Fruit fly (Drosophila melanogaster): ENCODE results near the gene CG13639.

Gene CG13639

dm6 chr3R:24829887-24830351 is 30.2 kb downstream of the CG13639 start, which contains the start of the genes Kaz and CG43273 (continued):
- TF ChIP-seq sisA (GFP tag; IDR thresholded peaks at IDR 0.05) (peak; percentile 5; the same call in 1 of the 2 replicates), CG15601 (tag; optimal IDR thresholded peaks at IDR 0.05) (peak; percentile 43), Bteb2 (GFP tag; optimal IDR thresholded peaks at IDR 0.05) (no peak), CG11247 (GFP tag; IDR thresholded peaks at IDR 0.05) (no peak), ewg (GFP tag; optimal IDR thresholded peaks at IDR 0.05) (peak; percentile 54), Ets65A (GFP tag) (peak; percentile 87), H15 (GFP tag; IDR thresholded peaks at IDR 0.05) (no peak), ap (GFP tag; IDR thresholded peaks at IDR 0.05) (no peak), zfh2 (GFP tag; optimal IDR thresholded peaks at IDR 0.05) (peak; percentile 20), CG30403 (GFP tag; optimal IDR thresholded peaks at IDR 0.05) (peak; percentile 77), crol (GFP tag; IDR thresholded peaks at IDR 0.05) (no peak), CG12299 (tag; optimal IDR thresholded peaks at IDR 0.05) (peak; percentile 38), Hr39 (optimal IDR thresholded peaks at IDR 0.05) (no peak), Poxn (GFP tag; IDR thresholded peaks at IDR 0.05) (no peak), twi (tag; optimal IDR thresholded peaks at IDR 0.05) (no peak), CG7928 (GFP tag; optimal IDR thresholded peaks at IDR 0.05) (no peak), CG8924 (tag; optimal IDR thresholded peaks at IDR 0.05) (peak; percentile 74), Dek (tag; optimal IDR thresholded peaks at IDR 0.05) (no peak), fd102C (GFP tag; optimal IDR thresholded peaks at IDR 0.05) (no peak), p53 (GFP tag; optimal IDR thresholded peaks at IDR 0.05) (no peak), CG10147 (GFP tag; optimal IDR thresholded peaks at IDR 0.05) (no peak), CG34422 (GFP tag; IDR thresholded peaks at IDR 0.05) (0 out of 3 replicates have a peak, but pooled peaks have one; percentile 52), CG17328 (GFP tag; IDR thresholded peaks at IDR 0.05) (peak; percentile 33; the same call in 1 of the 2 replicates), CG8765 (GFP tag; IDR thresholded peaks at IDR 0.05) (no peak), Sry-β (GFP tag; optimal IDR thresholded peaks at IDR 0.05) (peak; percentile 100), Kr (GFP tag; optimal IDR thresholded peaks at IDR 0.05) (no peak), Abd-B (GFP tag; optimal IDR thresholded peaks at IDR 0.05) (peak; percentile 81), Dp (GFP tag; optimal IDR thresholded peaks at IDR 0.05) (peak; percentile 1), amos (GFP tag; IDR thresholded peaks at IDR 0.05; ENCODE audit: partially characterized antibody) (no peak), Antp (GFP tag; optimal IDR thresholded peaks at IDR 0.05) (no peak), crp (GFP tag; optimal IDR thresholded peaks at IDR 0.05) (peak; percentile 34 to 89), stc (GFP tag; IDR thresholded peaks at IDR 0.05) (0 out of 2 replicates have a peak, but pooled peaks have one; percentile 11), CG18619 (GFP tag; optimal IDR thresholded peaks at IDR 0.05) (peak; percentile 36), MESR4 (GFP tag; optimal IDR thresholded peaks at IDR 0.05) (no peak), CG2202 (tag; optimal IDR thresholded peaks at IDR 0.05) (peak; percentile 12), sim (GFP tag; IDR thresholded peaks at IDR 0.05) (no peak), NC2α (GFP tag; optimal IDR thresholded peaks at IDR 0.05) (no peak), tna (GFP tag; IDR thresholded peaks at IDR 0.05; ENCODE audit: partially characterized antibody) (no peak), chm (GFP tag; IDR thresholded peaks at IDR 0.05) (peak; percentile 19; the same call in 1 of the 2 replicates), Ssrp (tag; optimal IDR thresholded peaks at IDR 0.05) (peak; percentile 66), scrt (GFP tag; optimal IDR thresholded peaks at IDR 0.05) (peak; percentile 42), sqz (GFP tag; optimal IDR thresholded peaks at IDR 0.05) (no peak), jigr1 (GFP tag; IDR thresholded peaks at IDR 0.05) (no peak), Fer2 (tag; optimal IDR thresholded peaks at IDR 0.05) (peak; percentile 39), ERR (GFP tag; optimal IDR thresholded peaks at IDR 0.05) (no peak), CG9609 (GFP tag; optimal IDR thresholded peaks at IDR 0.05) (no peak), CG2120 (GFP tag; optimal IDR thresholded peaks at IDR 0.05) (peak; percentile 67), CG10431 (GFP tag; optimal IDR thresholded peaks at IDR 0.05) (no peak), dm (GFP tag; optimal IDR thresholded peaks at IDR 0.05) (no peak), CG8290 (GFP tag; optimal IDR thresholded peaks at IDR 0.05) (peak; percentile 12), CG8290 (tag; optimal IDR thresholded peaks at IDR 0.05) (no peak), fd64A (GFP tag; optimal IDR thresholded peaks at IDR 0.05) (no peak)
